Worm (Caenorhabditis elegans) whole organism, young adult: ENCODE data around the gene Y62H9A.7.

Source experiments
- C06A6.2 ChIP-seq: fragments of 200-800 bp; sonication (Bioruptor generic); conservative IDR thresholded peaks from 2 replicates; pipeline ENCODE4 v1.3.6; 2022; ENCODE audit warnings: missing genetic modification characterization, missing compliant biosample characterization
- F10E7.11 ChIP-seq: sonication (generic microtip); optimal IDR thresholded peaks from 2 replicates; lab custom pipeline; 2017; ENCODE audit warnings: mild to moderate bottlenecking, missing genetic modification characterization, moderate library complexity, missing compliant biosample characterization
- F55B11.4 ChIP-seq: sonication (generic microtip); optimal IDR thresholded peaks from 2 replicates; lab custom pipeline; 2016; ENCODE audit warnings: missing compliant biosample characterization, missing genetic modification characterization, borderline replicate concordance; ENCODE audit not compliant: insufficient read depth
- F57C9.4 ChIP-seq: sonication (generic microtip); optimal IDR thresholded peaks from 2 replicates; lab custom pipeline; 2017; ENCODE audit warnings: mild to moderate bottlenecking, missing genetic modification characterization, missing compliant biosample characterization
- K11D2.4 ChIP-seq: fragments of 200-800 bp; sonication (Bioruptor generic); IDR thresholded peaks from 2 replicates; pipeline ENCODE4 v1.3.6; 2022; ENCODE audit warnings: missing genetic modification reagents, missing genetic modification characterization, missing compliant biosample characterization
- K12H6.12 ChIP-seq: fragments of 200-800 bp; sonication (Bioruptor generic); optimal IDR thresholded peaks from 2 replicates; lab custom pipeline; 2018; ENCODE audit warnings: mild to moderate bottlenecking, missing genetic modification characterization, missing compliant biosample characterization
- T07F8.4 ChIP-seq: sonication (generic microtip); optimal IDR thresholded peaks from 2 replicates; lab custom pipeline; 2016; ENCODE audit warnings: mild to moderate bottlenecking, missing genetic modification characterization, moderate library complexity, missing compliant biosample characterization
- T26A5.8 ChIP-seq: sonication (generic microtip); optimal IDR thresholded peaks from 2 replicates; lab custom pipeline; 2016; ENCODE audit warnings: missing genetic modification characterization, missing compliant biosample characterization
- Y67H2A.10 ChIP-seq: fragments of 200-800 bp; sonication (Bioruptor generic); conservative IDR thresholded peaks from 2 replicates; pipeline ENCODE4 v1.3.6; 2022; ENCODE audit warnings: missing genetic modification reagents, missing genetic modification characterization, missing compliant biosample characterization
- Y79H2A.3 ChIP-seq: fragments of 200-800 bp; sonication (Bioruptor generic); conservative IDR thresholded peaks from 2 replicates; pipeline ENCODE4 v1.3.6; 2022; ENCODE audit warnings: missing genetic modification reagents, missing genetic modification characterization, missing compliant biosample characterization
- ama-1 ChIP-seq, 3 experiments: fragments of 150-350 bp in 1 of 3; sonication (generic microtip) in 2 of 3; optimal IDR thresholded peaks; 2 replicates each; lab custom pipeline; 2014 to 2018; ENCODE audit warnings: missing biosample characterization in 2 of 3, missing genetic modification characterization in 2 of 3, missing genetic modification reagents in 2 of 3
- aptf-3 ChIP-seq: fragments of 200-800 bp; sonication (Bioruptor generic); IDR thresholded peaks from 2 replicates; pipeline ENCODE4 v1.3.6; 2022; ENCODE audit warnings: missing genetic modification characterization, missing compliant biosample characterization
- atf-7 ChIP-seq: sonication (generic microtip); optimal IDR thresholded peaks from 2 replicates; lab custom pipeline; 2017; ENCODE audit warnings: mild to moderate bottlenecking, missing genetic modification characterization, missing compliant biosample characterization
- attf-6 ChIP-seq: fragments of 200-800 bp; sonication (Bioruptor generic); IDR thresholded peaks from 2 replicates; pipeline ENCODE4 v1.3.6; 2022; ENCODE audit warnings: missing genetic modification reagents, missing genetic modification characterization, missing compliant biosample characterization
- bed-1 ChIP-seq: fragments of 200-800 bp; sonication (Bioruptor generic); IDR thresholded peaks from 2 replicates; pipeline ENCODE4 v1.3.6; 2022; ENCODE audit warnings: missing genetic modification reagents, missing genetic modification characterization, missing compliant biosample characterization
- bed-2 ChIP-seq: fragments of 200-800 bp; sonication (Bioruptor generic); IDR thresholded peaks from 2 replicates; pipeline ENCODE4 v1.3.6; 2022; ENCODE audit warnings: missing genetic modification reagents, missing genetic modification characterization, missing compliant biosample characterization
- ccch-3 ChIP-seq: fragments of 200-800 bp; sonication (Bioruptor generic); optimal IDR thresholded peaks from 2 replicates; lab custom pipeline; 2018; ENCODE audit warnings: mild to moderate bottlenecking, missing genetic modification characterization, missing compliant biosample characterization
- ceh-91 ChIP-seq: fragments of 200-800 bp; sonication (Bioruptor generic); IDR thresholded peaks from 2 replicates; pipeline ENCODE4 v1.3.6; 2022; ENCODE audit warnings: missing genetic modification reagents, missing genetic modification characterization, missing compliant biosample characterization
- dox-1 ChIP-seq: fragments of 200-800 bp; sonication (Bioruptor generic); IDR thresholded peaks from 2 replicates; pipeline ENCODE4 v1.3.6; 2022; ENCODE audit warnings: missing genetic modification reagents, missing genetic modification characterization, missing compliant biosample characterization
- dpl-1 ChIP-seq: fragments of 150-350 bp; optimal IDR thresholded peaks from 2 replicates; lab custom pipeline; 2014; ENCODE audit warnings: missing biosample characterization, missing genetic modification reagents, missing genetic modification characterization
- egl-44 ChIP-seq: fragments of 200-800 bp; sonication (Bioruptor generic); IDR thresholded peaks from 2 replicates; pipeline ENCODE4 v1.3.6; 2022; ENCODE audit warnings: missing genetic modification reagents, missing genetic modification characterization, missing compliant biosample characterization
- egrh-3 ChIP-seq: fragments of 200-800 bp; sonication (Bioruptor generic); IDR thresholded peaks from 2 replicates; pipeline ENCODE4 v1.3.6; 2022; ENCODE audit warnings: missing genetic modification reagents, missing genetic modification characterization, missing compliant biosample characterization
- ets-4 ChIP-seq: fragments of 200-800 bp; sonication (Bioruptor generic); optimal IDR thresholded peaks from 2 replicates; lab custom pipeline; 2018; ENCODE audit warnings: mild to moderate bottlenecking, missing genetic modification characterization, missing compliant biosample characterization
- fkh-3 ChIP-seq: sonication (generic microtip); optimal IDR thresholded peaks from 2 replicates; lab custom pipeline; 2016; ENCODE audit warnings: mild to moderate bottlenecking, missing genetic modification characterization, missing compliant biosample characterization
- gei-17 ChIP-seq: fragments of 200-800 bp; sonication (Bioruptor generic); optimal IDR thresholded peaks from 2 replicates; lab custom pipeline; 2018; ENCODE audit warnings: mild to moderate bottlenecking, missing genetic modification characterization, missing compliant biosample characterization
- hmg-20 ChIP-seq: fragments of 200-800 bp; sonication (Bioruptor generic); IDR thresholded peaks from 2 replicates; pipeline ENCODE4 v1.3.6; 2022; ENCODE audit warnings: missing genetic modification reagents, missing genetic modification characterization, missing compliant biosample characterization
- hsf-1 ChIP-seq: fragments of 200-800 bp; sonication (Bioruptor generic); IDR thresholded peaks from 2 replicates; pipeline ENCODE4 v1.3.6; 2022; ENCODE audit warnings: missing genetic modification reagents, missing genetic modification characterization, missing compliant biosample characterization
- let-526 ChIP-seq: fragments of 200-800 bp; sonication (Bioruptor generic); IDR thresholded peaks from 2 replicates; pipeline ENCODE4 v1.3.6; 2022; ENCODE audit warnings: missing genetic modification reagents, missing genetic modification characterization, missing compliant biosample characterization
- lin-26 ChIP-seq: fragments of 200-800 bp; sonication (Bioruptor generic); IDR thresholded peaks from 2 replicates; pipeline ENCODE4 v1.3.6; 2022; ENCODE audit warnings: missing genetic modification reagents, missing genetic modification characterization, missing compliant biosample characterization
- lin-35 ChIP-seq, 3 experiments: fragments of 150-350 bp in 2 of 3; sonication (generic microtip) in 1 of 3; optimal IDR thresholded peaks; 2 replicates each; lab custom pipeline; 2014 to 2018; ENCODE audit warnings: missing biosample characterization in 3 of 3, missing genetic modification characterization in 3 of 3, missing genetic modification reagents in 3 of 3
- lin-54 ChIP-seq: fragments of 200-800 bp; sonication (Bioruptor generic); optimal IDR thresholded peaks from 2 replicates; lab custom pipeline; 2018; ENCODE audit warnings: mild to moderate bottlenecking, missing genetic modification characterization, missing compliant biosample characterization
- lir-1 ChIP-seq: fragments of 200-800 bp; sonication (Bioruptor generic); conservative IDR thresholded peaks from 2 replicates; pipeline ENCODE4 v1.3.6; 2022; ENCODE audit warnings: missing genetic modification reagents, missing genetic modification characterization, missing compliant biosample characterization
- mel-28 ChIP-seq: sonication (generic microtip); optimal IDR thresholded peaks from 2 replicates; lab custom pipeline; 2016; ENCODE audit warnings: borderline replicate concordance, mild to moderate bottlenecking, missing genetic modification characterization, missing compliant biosample characterization
- mes-4 ChIP-seq: sonication (generic microtip); optimal IDR thresholded peaks from 2 replicates; lab custom pipeline; 2016; ENCODE audit warnings: missing genotype, missing genetic modification characterization, missing compliant biosample characterization
- nfyb-1 ChIP-seq: fragments of 200-800 bp; sonication (Bioruptor generic); IDR thresholded peaks from 2 replicates; pipeline ENCODE4 v1.3.6; 2022; ENCODE audit warnings: missing genetic modification reagents, missing genetic modification characterization, missing compliant biosample characterization
- nhr-179 ChIP-seq: sonication (generic microtip); optimal IDR thresholded peaks from 2 replicates; lab custom pipeline; 2016; ENCODE audit warnings: mild to moderate bottlenecking, missing genetic modification characterization, missing compliant biosample characterization
- nhr-80 ChIP-seq: sonication (generic microtip); optimal IDR thresholded peaks from 2 replicates; lab custom pipeline; 2016; ENCODE audit warnings: missing genetic modification characterization, missing compliant biosample characterization
- rcor-1 ChIP-seq: fragments of 200-800 bp; sonication (Bioruptor generic); IDR thresholded peaks from 2 replicates; pipeline ENCODE4 v1.3.6; 2022; ENCODE audit warnings: missing genetic modification reagents, missing genetic modification characterization, missing compliant biosample characterization
- rec-8 ChIP-seq, 2 experiments: sonication (generic microtip); optimal IDR thresholded peaks; 2 replicates each; lab custom pipeline; 2016; ENCODE audit warnings: mild to moderate bottlenecking in 2 of 2, missing genetic modification characterization in 2 of 2, missing genetic modification reagents in 2 of 2, missing genotype in 2 of 2, missing biosample characterization in 1 of 2, missing compliant biosample characterization in 1 of 2, moderate library complexity in 1 of 2
- sdz-38 ChIP-seq: sonication (generic microtip); optimal IDR thresholded peaks from 2 replicates; lab custom pipeline; 2016; ENCODE audit warnings: missing genotype, missing genetic modification characterization, missing compliant biosample characterization
- snpc-1.1 ChIP-seq: sonication (generic microtip); optimal IDR thresholded peaks from 2 replicates; lab custom pipeline; 2017; ENCODE audit warnings: missing genetic modification characterization, mild to moderate bottlenecking, missing compliant biosample characterization, antibody characterized with exemption, moderate library complexity, missing genotype, missing genetic modification reagents; ENCODE audit not compliant: insufficient read depth
- snpc-3.4 ChIP-seq: sonication (generic microtip); optimal IDR thresholded peaks from 2 replicates; lab custom pipeline; 2017; ENCODE audit warnings: missing genetic modification characterization, mild to moderate bottlenecking, missing compliant biosample characterization, antibody characterized with exemption, moderate library complexity, missing genotype, missing genetic modification reagents
- snpc-4 ChIP-seq, 5 experiments: fragments of 150-350 bp in 1 of 5; sonication (generic microtip) in 4 of 5; optimal IDR thresholded peaks; 2 replicates each; lab custom pipeline; 2014 to 2018; ENCODE audit warnings: missing genetic modification characterization in 5 of 5, missing biosample characterization in 3 of 5, antibody characterized with exemption in 2 of 5, mild to moderate bottlenecking in 2 of 5, missing compliant biosample characterization in 2 of 5, missing genotype in 2 of 5, moderate library complexity in 2 of 5, missing genetic modification reagents in 1 of 5
- tbp1 ChIP-seq: fragments of 200-800 bp; sonication (Bioruptor generic); optimal IDR thresholded peaks from 2 replicates; lab custom pipeline; 2018; ENCODE audit warnings: mild to moderate bottlenecking, missing genetic modification characterization, missing compliant biosample characterization
- tbx-9 ChIP-seq: sonication (generic microtip); optimal IDR thresholded peaks from 2 replicates; lab custom pipeline; 2016; ENCODE audit warnings: borderline replicate concordance, missing genetic modification characterization, inconsistent platforms, missing compliant biosample characterization
- unc-62 ChIP-seq: fragments of 150-350 bp; optimal IDR thresholded peaks from 2 replicates; lab custom pipeline; 2014; ENCODE audit warnings: missing biosample characterization, missing genetic modification reagents, missing genetic modification characterization
- ztf-28 ChIP-seq: fragments of 200-800 bp; sonication (Bioruptor generic); IDR thresholded peaks from 2 replicates; pipeline ENCODE4 v1.3.6; 2022; ENCODE audit warnings: missing genetic modification reagents, missing genetic modification characterization, missing compliant biosample characterization

Gene Y62H9A.7

ce11 chrX:11933547-11933946, 48.1 kb upstream of the Y62H9A.7 start (continued):
- TF ChIP-seq egl-44 (GFP tag; lab: Robert Waterston, UW) (peak; percentile 78; the same call in 1 of the 2 replicates), F57C9.4 (no peak), ccch-3 (GFP tag; lab: Kevin White, UChicago) (no peak), tbx-9 (tag; lab: Kevin White, UChicago) (no peak), sdz-38 (no peak), fkh-3 (tag; lab: Kevin White, UChicago) (no peak), mel-28 (tag; lab: Kevin White, UChicago) (no peak), let-526 (GFP tag; lab: Robert Waterston, UW) (no peak), Y79H2A.3 (no peak), rec-8 (tag; optimal IDR thresholded peaks at IDR 0.05; lab: Kevin White, UChicago) (peak in 1 of 2 experiments; percentile 50), snpc-4 (GFP tag; optimal IDR thresholded peaks at IDR 0.05; lab: Kevin White, UChicago) (peak; percentile 39), snpc-4 (tag; optimal IDR thresholded peaks at IDR 0.05; lab: Kevin White, UChicago) (peak in 2 of 4 experiments; percentile 56 to 70), K12H6.12 (tag; lab: Kevin White, UChicago) (no peak), aptf-3 (no peak), hsf-1 (no peak), F10E7.11 (tag; lab: Kevin White, UChicago) (no peak), unc-62 (GFP tag; lab: Kevin White, UChicago) (no peak), nfyb-1 (GFP tag; lab: Robert Waterston, UW) (peak; percentile 67), rcor-1 (peak; percentile 27; the same call in 1 of the 2 replicates), bed-2 (GFP tag; lab: Robert Waterston, UW) (no peak), F55B11.4 (no peak), egrh-3 (GFP tag; lab: Robert Waterston, UW) (no peak), dox-1 (peak; percentile 79; the same call in 1 of the 2 replicates), tbp1 (GFP tag; lab: Kevin White, UChicago) (peak; percentile 94), T07F8.4 (peak; percentile 23), ets-4 (GFP tag; lab: Kevin White, UChicago) (peak; percentile 4), lin-35 (GFP tag; optimal IDR thresholded peaks at IDR 0.05; lab: Kevin White, UChicago) (no peak), lir-1 (no peak), gei-17 (no peak), ceh-91 (GFP tag; lab: Robert Waterston, UW) (no peak), snpc-1.1 (tag; lab: Kevin White, UChicago) (no peak), dpl-1 (GFP tag; lab: Kevin White, UChicago) (no peak), hmg-20 (GFP tag; lab: Robert Waterston, UW) (peak; percentile 16; the same call in 1 of the 2 replicates), atf-7 (tag; lab: Kevin White, UChicago) (peak; percentile 26), ama-1 (optimal IDR thresholded peaks at IDR 0.05; lab: Kevin White, UChicago) (no peak), ama-1 (GFP tag; optimal IDR thresholded peaks at IDR 0.05; lab: Kevin White, UChicago) (peak in 1 of 2 experiments; percentile 25), snpc-3.4 (tag; lab: Kevin White, UChicago) (peak; percentile 62), nhr-179 (tag; lab: Kevin White, UChicago) (no peak), K11D2.4 (no peak), attf-6 (GFP tag; lab: Robert Waterston, UW) (peak; percentile 63), T26A5.8 (no peak), lin-54 (GFP tag; lab: Kevin White, UChicago) (peak; percentile 52), C06A6.2 (GFP tag; lab: Robert Waterston, UW) (no peak), ztf-28 (GFP tag; lab: Robert Waterston, UW) (peak; percentile 71; the same call in 1 of the 2 replicates), lin-26 (no peak), nhr-80 (tag; lab: Kevin White, UChicago) (no peak), bed-1 (GFP tag; lab: Robert Waterston, UW) (peak; percentile 56; the same call in 1 of the 2 replicates), mes-4 (peak; percentile 2), Y67H2A.10 (GFP tag; lab: Robert Waterston, UW) (no peak)
